Worm (Caenorhabditis elegans): ENCODE measurements around the gene cyp-33C8.

DNA sequence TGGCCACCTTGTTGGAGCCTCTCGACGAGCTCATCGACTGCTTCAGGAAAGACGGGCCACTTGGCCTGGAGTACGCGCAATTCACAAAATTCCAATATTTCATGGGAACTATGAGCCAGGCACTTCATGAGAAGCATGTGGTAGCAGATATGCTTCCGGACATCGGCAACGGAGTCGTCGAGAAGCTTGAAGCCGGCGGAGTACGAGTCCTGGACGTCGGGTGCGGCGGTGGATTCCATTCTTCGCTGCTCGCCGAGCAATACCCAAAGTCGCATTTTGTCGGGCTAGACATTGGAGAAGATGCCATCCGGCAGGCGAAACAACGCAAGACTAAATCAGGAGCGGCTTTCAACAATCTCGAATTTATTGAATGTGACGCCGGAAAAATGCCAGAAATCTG is 29.7 kb downstream of the cyp-33C8 start:
- no peak for TF ChIP-seq fkh-10 (GFP tag; optimal IDR thresholded peaks at IDR 0.05)
- no peak for TF ChIP-seq fax-1 (tag; optimal IDR thresholded peaks at IDR 0.05)
- no peak for TF ChIP-seq hlh-8 (tag; optimal IDR thresholded peaks at IDR 0.05)
- no peak for TF ChIP-seq ama-1 (optimal IDR thresholded peaks at IDR 0.05)
- no peak for TF ChIP-seq ztf-16 (tag; optimal IDR thresholded peaks at IDR 0.05)
- TF ChIP-seq unc-3 (GFP tag; conservative IDR thresholded peaks at IDR 0.05): no peak
- no peak for TF ChIP-seq unc-3 (tag; optimal IDR thresholded peaks at IDR 0.05)
- TF ChIP-seq unc-42 (tag; optimal IDR thresholded peaks at IDR 0.05): no peak
